Fruit fly (Drosophila melanogaster) whole organism, wandering third instar larva: ENCODE data around the gene jumu.

Experiments used
- CG32264 ChIP-seq: fragments of 200-800 bp; sonication (Bioruptor generic); optimal IDR thresholded peaks from 2 replicates; lab custom pipeline; 2016; ENCODE audit warnings: missing biosample characterization, missing genetic modification characterization
- CrebA ChIP-seq: fragments of 200-800 bp; sonication (Bioruptor generic); optimal IDR thresholded peaks from 2 replicates; lab custom pipeline; 2016; ENCODE audit warnings: missing biosample characterization, mild to moderate bottlenecking, missing genetic modification characterization, borderline replicate concordance
- Dfd ChIP-seq: fragments of >200 bp; optimal IDR thresholded peaks from 2 replicates; lab custom pipeline; 2017; ENCODE audit warnings: missing biosample characterization, missing genetic modification characterization
- Dif ChIP-seq: fragments of 200-275, 200-300 bp; sonication (Bioruptor generic); optimal IDR thresholded peaks from 2 replicates; lab custom pipeline; 2018; ENCODE audit warnings: missing biosample characterization, missing genetic modification characterization; ENCODE audit not compliant: partially characterized antibody
- GATAd ChIP-seq: sonication (Bioruptor generic); optimal IDR thresholded peaks from 2 replicates; lab custom pipeline; 2016; ENCODE audit warnings: missing biosample characterization, missing genetic modification characterization
- HLH106 ChIP-seq: fragments of 200-800 bp; optimal IDR thresholded peaks from 3 replicates; lab custom pipeline; 2019; ENCODE audit warnings: missing biosample characterization, mild to moderate bottlenecking, missing genetic modification characterization, moderate library complexity
- Hr83 ChIP-seq: fragments of 200-300 bp; sonication (Bioruptor generic); optimal IDR thresholded peaks from 2 replicates; lab custom pipeline; 2016; ENCODE audit warnings: missing biosample characterization, mild to moderate bottlenecking, missing genetic modification characterization, moderate library complexity; ENCODE audit not compliant: poor library complexity, severe bottlenecking
- Jra ChIP-seq: sonication (Bioruptor generic); optimal IDR thresholded peaks from 2 replicates; lab custom pipeline; 2016; ENCODE audit warnings: missing biosample characterization, missing genetic modification characterization
- Mio ChIP-seq: sonication (Bioruptor generic); optimal IDR thresholded peaks from 2 replicates; lab custom pipeline; 2016; ENCODE audit warnings: missing biosample characterization, missing genetic modification characterization
- Myc ChIP-seq: fragments of >200 bp; optimal IDR thresholded peaks from 2 replicates; lab custom pipeline; 2017
- OdsH ChIP-seq: fragments of 200-800 bp; sonication (Bioruptor generic); optimal IDR thresholded peaks from 2 replicates; lab custom pipeline; 2016; ENCODE audit warnings: missing biosample characterization, mild to moderate bottlenecking, missing genetic modification characterization
- Rel ChIP-seq, 2 experiments: fragments of 200-800 bp; sonication (Bioruptor generic) in 1 of 2; optimal IDR thresholded peaks; 2 replicates in 1 of 2; 3 replicates in 1 of 2; lab custom pipeline; 2016 to 2019; ENCODE audit warnings: mild to moderate bottlenecking in 2 of 2, missing biosample characterization in 2 of 2, missing genetic modification characterization in 2 of 2, moderate library complexity in 1 of 2
- Sp1 ChIP-seq: fragments of 200-800 bp; sonication (Bioruptor generic); optimal IDR thresholded peaks from 3 replicates; lab custom pipeline; 2019; ENCODE audit warnings: missing biosample characterization, mild to moderate bottlenecking, missing genetic modification characterization, moderate library complexity
- Vsx2 ChIP-seq: fragments of 200-300, 225-300 bp; sonication (Bioruptor generic); optimal IDR thresholded peaks from 2 replicates; lab custom pipeline; 2018; ENCODE audit warnings: missing biosample characterization, missing genetic modification characterization; ENCODE audit not compliant: partially characterized antibody
- br ChIP-seq: fragments of 200-800 bp; sonication (Bioruptor generic); optimal IDR thresholded peaks from 2 replicates; lab custom pipeline; 2016; ENCODE audit warnings: missing biosample characterization, missing genetic modification characterization
- brk ChIP-seq: fragments of 200-800 bp; sonication (Bioruptor generic); optimal IDR thresholded peaks from 2 replicates; lab custom pipeline; 2016; ENCODE audit warnings: missing biosample characterization, mild to moderate bottlenecking, missing genetic modification characterization
- dl ChIP-seq, 2 experiments: fragments of 175-275, 200-275 bp in 1 of 2; fragments of 200-275 bp in 1 of 2; sonication (Bioruptor generic); optimal IDR thresholded peaks; lab custom pipeline; 2018; ENCODE audit warnings: mild to moderate bottlenecking in 2 of 2, missing biosample characterization in 2 of 2, missing genetic modification characterization in 2 of 2, moderate library complexity in 2 of 2; ENCODE audit not compliant: partially characterized antibody in 2 of 2, insufficient read depth in 1 of 2
- dmrt93B ChIP-seq: fragments of 200-800 bp; sonication (Bioruptor generic); optimal IDR thresholded peaks from 2 replicates; lab custom pipeline; 2018; ENCODE audit warnings: missing biosample characterization, mild to moderate bottlenecking, missing genetic modification characterization
- dsf ChIP-seq: sonication (Bioruptor generic); optimal IDR thresholded peaks from 2 replicates; lab custom pipeline; 2016; ENCODE audit warnings: missing biosample characterization, missing genetic modification characterization, borderline replicate concordance
- foxo ChIP-seq, 2 experiments: fragments of 200-800 bp; sonication (Bioruptor generic); optimal IDR thresholded peaks; 2 replicates in 1 of 2; 3 replicates in 1 of 2; lab custom pipeline; 2016 to 2017; ENCODE audit warnings: missing biosample characterization in 2 of 2, missing genetic modification characterization in 2 of 2
- fru ChIP-seq: fragments of 200-800 bp; sonication (Bioruptor generic); optimal IDR thresholded peaks from 3 replicates; lab custom pipeline; 2016; ENCODE audit warnings: missing biosample characterization, mild to moderate bottlenecking, missing genetic modification characterization
- h ChIP-seq: fragments of 200-800 bp; sonication (Bioruptor generic); optimal IDR thresholded peaks from 3 replicates; lab custom pipeline; 2016; ENCODE audit warnings: missing biosample characterization, mild to moderate bottlenecking, missing genetic modification characterization
- jim ChIP-seq: fragments of 175-275, 200-325 bp; sonication (Bioruptor generic); optimal IDR thresholded peaks from 2 replicates; lab custom pipeline; 2016; ENCODE audit warnings: missing biosample characterization, mild to moderate bottlenecking, missing genetic modification characterization
- psq ChIP-seq: fragments of 200-800 bp; sonication (Bioruptor generic); optimal IDR thresholded peaks from 3 replicates; lab custom pipeline; 2017; ENCODE audit warnings: missing biosample characterization, mild to moderate bottlenecking, missing genetic modification characterization, moderate library complexity
- sage ChIP-seq: fragments of 200-800 bp; sonication (Bioruptor generic); optimal IDR thresholded peaks from 2 replicates; lab custom pipeline; 2016; ENCODE audit warnings: missing biosample characterization, mild to moderate bottlenecking, missing genetic modification characterization
- sv ChIP-seq: fragments of 200-800 bp; sonication (Bioruptor generic); optimal IDR thresholded peaks from 3 replicates; lab custom pipeline; 2016; ENCODE audit warnings: missing biosample characterization, missing genetic modification characterization
- tai ChIP-seq: sonication (Bioruptor generic); optimal IDR thresholded peaks from 2 replicates; lab custom pipeline; 2016; ENCODE audit warnings: missing biosample characterization, missing genetic modification characterization
- usp ChIP-seq: fragments of >200 bp; optimal IDR thresholded peaks from 2 replicates; lab custom pipeline; 2017; ENCODE audit warnings: missing biosample characterization, missing genetic modification characterization
- woc ChIP-seq: sonication (Bioruptor generic); optimal IDR thresholded peaks from 2 replicates; lab custom pipeline; 2016; ENCODE audit warnings: missing biosample characterization, mild to moderate bottlenecking, missing genetic modification characterization

The jumu gene

DNA sequence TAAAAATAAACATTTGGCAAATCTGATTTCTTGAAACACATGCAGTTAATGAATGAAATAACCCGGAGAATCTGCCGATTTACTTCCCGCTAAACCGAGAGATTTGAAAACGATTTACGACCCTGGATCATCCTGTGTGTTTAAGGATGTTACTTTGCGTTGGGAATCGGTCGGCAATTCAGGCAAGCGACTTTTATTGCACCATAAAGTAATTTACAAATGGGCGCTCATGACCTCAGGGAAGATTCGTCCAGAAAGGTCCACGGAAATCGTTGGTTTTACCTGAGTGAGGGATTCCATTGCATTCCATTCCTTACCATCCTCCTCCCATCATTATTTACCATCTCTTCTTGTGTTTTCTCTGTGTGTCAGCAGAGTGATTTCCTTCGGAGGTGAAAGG is 2.9 kb downstream of the jumu start:
- TF ChIP-seq Myc (no peak), sage (GFP tag; lab: Kevin White, UChicago) (no peak), brk (GFP tag; lab: Kevin White, UChicago) (no peak), CG32264 (no peak), Mio (GFP tag; lab: Kevin White, UChicago) (no peak), br (GFP tag; lab: Kevin White, UChicago) (no peak), Dfd (GFP tag; lab: Kevin White, UChicago) (no peak), jim (GFP tag; lab: Kevin White, UChicago) (no peak), psq (GFP tag; lab: Kevin White, UChicago) (peak; percentile 1), Hr83 (no peak), dsf (GFP tag; lab: Kevin White, UChicago) (no peak), fru (GFP tag; lab: Kevin White, UChicago) (peak; percentile 41)

DNA sequence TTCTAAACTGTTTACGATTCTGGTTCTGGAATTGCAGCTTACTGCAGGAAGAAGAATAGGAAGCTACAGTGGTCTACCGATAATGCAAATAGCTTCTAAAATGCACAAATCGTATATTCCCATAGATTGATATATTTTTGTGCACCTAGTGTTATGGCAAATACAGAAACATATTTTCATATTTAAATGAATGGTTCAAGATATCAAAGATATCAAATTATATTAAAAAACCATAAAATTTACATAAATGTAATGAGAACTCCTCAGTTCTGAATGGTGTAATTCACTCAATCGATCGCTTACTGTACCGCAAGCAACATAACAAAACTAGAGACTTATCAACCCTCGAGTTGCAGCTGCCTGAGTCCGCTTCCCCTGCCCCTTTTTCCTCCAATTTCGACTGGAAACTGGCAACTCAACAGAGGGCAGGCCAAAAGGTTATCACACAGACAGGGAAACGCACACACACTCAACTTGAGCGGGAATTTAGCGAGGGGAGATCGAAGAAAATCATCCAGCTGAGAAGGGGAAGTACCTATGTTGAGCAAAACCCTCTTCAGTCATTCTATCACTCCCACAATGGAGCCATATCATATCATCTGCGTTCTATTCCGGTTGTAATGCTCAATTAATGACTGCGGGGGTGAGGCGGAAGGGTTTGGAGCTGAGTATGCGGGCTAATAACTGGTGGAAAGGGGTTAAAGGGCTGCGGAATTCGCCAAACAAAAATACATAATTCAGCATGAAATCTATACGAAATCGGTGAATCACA is 4.1 kb downstream of the jumu start:
- TF ChIP-seq woc (peak; percentile 2), dsf (GFP tag; lab: Kevin White, UChicago) (no peak), Jra (GFP tag; lab: Kevin White, UChicago) (no peak), fru (GFP tag; lab: Kevin White, UChicago) (peak; percentile 33), HLH106 (tag; lab: Kevin White, UChicago) (peak; percentile 9), psq (GFP tag; lab: Kevin White, UChicago) (peak; percentile 12), Dfd (GFP tag; lab: Kevin White, UChicago) (no peak), CrebA (GFP tag; lab: Kevin White, UChicago) (no peak), usp (GFP tag; lab: Kevin White, UChicago) (no peak), dmrt93B (GFP tag; lab: Kevin White, UChicago) (no peak), foxo (GFP tag; optimal IDR thresholded peaks at IDR 0.05; lab: Kevin White, UChicago) (peak in 1 of 2 experiments; percentile 44), h (peak; percentile 41), GATAd (GFP tag; lab: Kevin White, UChicago) (no peak), brk (GFP tag; lab: Kevin White, UChicago) (no peak), br (GFP tag; lab: Kevin White, UChicago) (no peak), Sp1 (GFP tag; lab: Kevin White, UChicago) (peak; percentile 3), OdsH (GFP tag; lab: Kevin White, UChicago) (peak; percentile 16), Rel (GFP tag; optimal IDR thresholded peaks at IDR 0.05; lab: Kevin White, UChicago) (no peak), Rel (tag; optimal IDR thresholded peaks at IDR 0.05; lab: Kevin White, UChicago) (peak; percentile 24), sv (GFP tag; lab: Kevin White, UChicago) (no peak)

DNA sequence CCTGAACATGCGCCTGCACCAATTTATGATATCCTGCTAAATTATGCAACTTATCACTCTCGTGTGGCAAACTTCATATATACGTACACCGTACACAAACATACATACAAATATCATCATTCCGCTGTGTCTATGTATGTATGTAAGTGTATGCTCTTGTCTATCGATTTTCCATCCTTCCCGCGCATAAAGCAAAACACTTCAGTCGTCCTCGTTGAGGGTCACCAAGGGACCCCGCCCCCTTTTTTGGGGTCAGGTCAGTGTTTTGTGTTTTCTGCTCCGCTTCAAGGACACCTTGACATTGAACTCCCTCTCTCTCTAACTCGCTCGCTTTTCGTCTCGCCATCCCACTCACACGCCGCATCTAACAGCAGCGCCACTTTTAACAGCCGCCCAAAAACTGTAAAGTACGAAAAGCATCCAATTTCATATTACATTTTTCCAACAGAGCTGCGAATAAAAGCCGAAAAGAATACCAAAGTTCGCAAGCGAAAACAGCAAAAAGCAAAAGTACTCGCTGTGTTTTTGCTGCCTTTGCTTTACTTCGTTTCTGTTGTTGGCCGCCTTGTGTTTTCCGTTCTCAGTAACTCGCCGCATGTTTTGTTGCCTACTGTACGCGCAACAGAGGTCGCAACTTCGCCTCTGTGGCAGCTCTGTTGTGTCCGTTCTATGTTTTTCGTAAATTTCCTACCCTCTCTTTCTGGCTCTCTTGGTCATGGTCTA is 6.0 kb downstream of the jumu start:
- TF ChIP-seq Vsx2 (GFP tag; lab: Kevin White, UChicago) (peak; percentile 35), Dfd (GFP tag; lab: Kevin White, UChicago) (no peak), tai (GFP tag; lab: Kevin White, UChicago) (no peak), psq (GFP tag; lab: Kevin White, UChicago) (peak; percentile 57), dl (GFP tag; optimal IDR thresholded peaks at IDR 0.05; lab: Kevin White, UChicago; ENCODE audit: insufficient read depth in 1 of 2, partially characterized antibody in 2 of 2) (peak in 1 of 2 experiments; percentile 41), Dif (GFP tag; lab: Kevin White, UChicago) (peak; percentile 47)
